Fruit fly (Drosophila melanogaster) whole organism, embryonic: ENCODE data around the gene Nup153.

Experiments used
- Adf1 ChIP-seq: fragments of 200-800 bp; sonication (Bioruptor generic); IDR thresholded peaks from 2 replicates; pipeline ENCODE4 v1.3.6; 2022; ENCODE audit warnings: missing biosample characterization, missing genetic modification characterization
- Asciz ChIP-seq: fragments of 200-800 bp; sonication (Bioruptor generic); optimal IDR thresholded peaks from 2 replicates; lab custom pipeline; 2017; ENCODE audit warnings: missing biosample characterization, mild to moderate bottlenecking, missing genetic modification characterization, missing genetic modification reagents
- Atf6 ChIP-seq: fragments of 200-800 bp; sonication (Bioruptor generic); IDR thresholded peaks from 2 replicates; pipeline ENCODE4 v1.3.6; 2022; ENCODE audit warnings: missing biosample characterization, missing genetic modification characterization
- C15 ChIP-seq: fragments of 200-800 bp; sonication (Bioruptor generic); IDR thresholded peaks from 3 replicates; pipeline ENCODE4 v1.3.6; 2022; ENCODE audit warnings: missing biosample characterization, missing genetic modification characterization
- CG10321 ChIP-seq: fragments of 200-800 bp; sonication (Bioruptor generic); IDR thresholded peaks from 2 replicates; pipeline ENCODE4 v1.3.6; 2022; ENCODE audit warnings: missing biosample characterization, missing genetic modification characterization
- CG10979 ChIP-seq: fragments of 200-800 bp; sonication (Bioruptor generic); optimal IDR thresholded peaks from 2 replicates; lab custom pipeline; 2018; ENCODE audit warnings: missing biosample characterization, mild to moderate bottlenecking, missing genetic modification characterization, moderate library complexity
- CG11456 ChIP-seq: fragments of 200-800 bp; sonication (Bioruptor generic); IDR thresholded peaks from 3 replicates; pipeline ENCODE4 v1.3.6; 2022; ENCODE audit warnings: missing biosample characterization, missing genetic modification characterization
- CG11696 ChIP-seq: fragments of 200-800 bp; sonication (Bioruptor generic); IDR thresholded peaks from 2 replicates; pipeline ENCODE4 v1.3.6; 2022; ENCODE audit warnings: missing biosample characterization, missing genetic modification characterization
- CG12219 ChIP-seq: fragments of 200-800 bp; sonication (Bioruptor generic); optimal IDR thresholded peaks from 3 replicates; lab custom pipeline; 2018; ENCODE audit warnings: missing biosample characterization, mild to moderate bottlenecking, missing genetic modification characterization
- CG13296 ChIP-seq: fragments of 200-800 bp; sonication (Bioruptor generic); optimal IDR thresholded peaks from 3 replicates; lab custom pipeline; 2018; ENCODE audit warnings: missing biosample characterization, mild to moderate bottlenecking, missing genetic modification characterization
- CG14441 ChIP-seq: fragments of 200-800 bp; sonication (Bioruptor generic); IDR thresholded peaks from 2 replicates; pipeline ENCODE4 v1.3.6; 2022; ENCODE audit warnings: missing biosample characterization, missing genetic modification characterization
- CG15269 ChIP-seq: fragments of 200-800 bp; sonication (Bioruptor generic); optimal IDR thresholded peaks from 2 replicates; lab custom pipeline; 2018; ENCODE audit warnings: missing biosample characterization, mild to moderate bottlenecking, missing genetic modification characterization, moderate library complexity
- CG17359 ChIP-seq: fragments of 200-800 bp; sonication (Bioruptor generic); optimal IDR thresholded peaks from 3 replicates; lab custom pipeline; 2018; ENCODE audit warnings: missing biosample characterization, mild to moderate bottlenecking, missing genetic modification characterization, moderate library complexity
- CG18262 ChIP-seq: fragments of 200-800 bp; optimal IDR thresholded peaks from 3 replicates; lab custom pipeline; 2019; ENCODE audit warnings: missing biosample characterization, mild to moderate bottlenecking, missing genetic modification characterization, moderate library complexity
- CG2678 ChIP-seq: fragments of 200-800 bp; sonication (Bioruptor generic); optimal IDR thresholded peaks from 3 replicates; lab custom pipeline; 2019; ENCODE audit warnings: missing biosample characterization, mild to moderate bottlenecking, missing genetic modification characterization, moderate library complexity
- CG3065 ChIP-seq: fragments of 200-800 bp; sonication (Bioruptor generic); optimal IDR thresholded peaks from 2 replicates; lab custom pipeline; 2016; ENCODE audit warnings: missing biosample characterization, missing genetic modification characterization
- CG34376 ChIP-seq: fragments of 200-800 bp; sonication (Bioruptor generic); optimal IDR thresholded peaks from 2 replicates; lab custom pipeline; 2018; ENCODE audit warnings: missing biosample characterization, mild to moderate bottlenecking, missing genetic modification characterization
- CG3838 ChIP-seq: fragments of 200-800 bp; sonication (Bioruptor generic); optimal IDR thresholded peaks from 3 replicates; lab custom pipeline; 2016; ENCODE audit warnings: missing biosample characterization, missing genetic modification characterization
- CG4282 ChIP-seq: fragments of 200-800 bp; sonication (Bioruptor generic); optimal IDR thresholded peaks from 2 replicates; lab custom pipeline; 2016; ENCODE audit warnings: missing biosample characterization, missing genetic modification characterization
- CG4360 ChIP-seq: fragments of 200-800 bp; sonication (Bioruptor generic); IDR thresholded peaks from 2 replicates; pipeline ENCODE4 v1.3.6; 2022; ENCODE audit warnings: missing biosample characterization, missing genetic modification characterization
- CG4404 ChIP-seq: fragments of 200-800 bp; sonication (Bioruptor generic); IDR thresholded peaks from 2 replicates; pipeline ENCODE4 v1.3.6; 2022; ENCODE audit warnings: missing biosample characterization, missing genetic modification characterization
- CG9817 ChIP-seq: fragments of 200-800 bp; sonication (Bioruptor generic); optimal IDR thresholded peaks from 2 replicates; lab custom pipeline; 2018; ENCODE audit warnings: missing biosample characterization, mild to moderate bottlenecking, missing genetic modification characterization, moderate library complexity
- Dek ChIP-seq: fragments of 200-800 bp; sonication (Bioruptor generic); optimal IDR thresholded peaks from 3 replicates; lab custom pipeline; 2019; ENCODE audit warnings: missing biosample characterization, mild to moderate bottlenecking, missing genetic modification characterization, moderate library complexity
- HLH3B ChIP-seq: fragments of 200-800 bp; sonication (Bioruptor generic); IDR thresholded peaks from 2 replicates; pipeline ENCODE4 v1.3.6; 2022; ENCODE audit warnings: missing biosample characterization, missing genetic modification characterization
- Hand ChIP-seq: fragments of 200-800 bp; sonication (Bioruptor generic); optimal IDR thresholded peaks from 2 replicates; lab custom pipeline; 2017; ENCODE audit warnings: mild to moderate bottlenecking, missing biosample characterization, missing genetic modification reagents, missing genetic modification characterization
- HmgD ChIP-seq: fragments of 200-800 bp; sonication (Bioruptor generic); optimal IDR thresholded peaks from 3 replicates; lab custom pipeline; 2016; ENCODE audit warnings: missing biosample characterization, missing genetic modification characterization
- HmgZ ChIP-seq: fragments of 200-800 bp; sonication (Bioruptor generic); optimal IDR thresholded peaks from 2 replicates; lab custom pipeline; 2018; ENCODE audit warnings: missing biosample characterization, mild to moderate bottlenecking, missing genetic modification characterization
- Hr51 ChIP-seq, 2 experiments: fragments of 200-800 bp; sonication (Bioruptor generic); optimal IDR thresholded peaks; 2 replicates in 1 of 2; 3 replicates in 1 of 2; lab custom pipeline; 2016 to 2018; ENCODE audit warnings: missing biosample characterization in 2 of 2, missing genetic modification characterization in 2 of 2, mild to moderate bottlenecking in 1 of 2, moderate library complexity in 1 of 2
- Jarid2 ChIP-seq: fragments of 200-800 bp; sonication (Bioruptor generic); optimal IDR thresholded peaks from 3 replicates; lab custom pipeline; 2017; ENCODE audit warnings: mild to moderate bottlenecking, missing biosample characterization, missing genetic modification reagents, missing genetic modification characterization
- Mrtf ChIP-seq: fragments of 200-800 bp; sonication (Bioruptor generic); IDR thresholded peaks from 3 replicates; pipeline ENCODE4 v1.3.6; 2022; ENCODE audit warnings: missing biosample characterization, missing genetic modification characterization
- Stat92E ChIP-seq, 3 experiments: fragments of >200 bp in 2 of 3; fragments of 200-800 bp in 1 of 3; sonication (Bioruptor generic) in 1 of 3; optimal IDR thresholded peaks; 2 replicates each; lab custom pipeline; 2017 to 2019; ENCODE audit warnings: missing biosample characterization in 3 of 3, missing genetic modification characterization in 3 of 3, mild to moderate bottlenecking in 1 of 3, moderate library complexity in 1 of 3
- aop ChIP-seq: fragments of 200-800 bp; sonication (Bioruptor generic); IDR thresholded peaks from 2 replicates; pipeline ENCODE4 v1.3.6; 2022; ENCODE audit warnings: missing biosample characterization, missing genetic modification characterization
- caup ChIP-seq: fragments of 200-800 bp; sonication (Bioruptor generic); optimal IDR thresholded peaks from 3 replicates; lab custom pipeline; 2017; ENCODE audit warnings: missing biosample characterization, mild to moderate bottlenecking, missing genetic modification characterization, moderate library complexity; ENCODE audit not compliant: severe bottlenecking
- ci ChIP-seq: fragments of 200-800 bp; sonication (Bioruptor generic); IDR thresholded peaks from 3 replicates; pipeline ENCODE4 v1.3.6; 2022; ENCODE audit warnings: missing biosample characterization, missing genetic modification characterization
- crc ChIP-seq: fragments of 200-800 bp; sonication (Bioruptor generic); optimal IDR thresholded peaks from 2 replicates; lab custom pipeline; 2016; ENCODE audit warnings: missing biosample characterization, missing genetic modification characterization
- dmrt11E ChIP-seq: fragments of 200-800 bp; sonication (Bioruptor generic); optimal IDR thresholded peaks from 3 replicates; lab custom pipeline; 2018; ENCODE audit warnings: missing biosample characterization, mild to moderate bottlenecking, missing genetic modification characterization, moderate library complexity
- ewg ChIP-seq: fragments of 200-800 bp; sonication (Bioruptor generic); optimal IDR thresholded peaks from 3 replicates; lab custom pipeline; 2017; ENCODE audit warnings: mild to moderate bottlenecking, missing biosample characterization, missing genetic modification reagents, missing genetic modification characterization
- ftz-f1 ChIP-seq: fragments of 200-800 bp; sonication (Bioruptor generic); optimal IDR thresholded peaks from 2 replicates; lab custom pipeline; 2016; ENCODE audit warnings: missing biosample characterization, missing genetic modification characterization
- gem ChIP-seq: fragments of 200-800 bp; sonication (Bioruptor generic); optimal IDR thresholded peaks from 2 replicates; lab custom pipeline; 2019; ENCODE audit warnings: missing biosample characterization, mild to moderate bottlenecking, missing genetic modification characterization, moderate library complexity
- insv ChIP-seq, 2 experiments: fragments of 200-800 bp; sonication (Bioruptor generic); optimal IDR thresholded peaks; 3 replicates each; lab custom pipeline; 2016 to 2018; ENCODE audit warnings: missing biosample characterization in 2 of 2, missing genetic modification characterization in 2 of 2
- jing ChIP-seq: fragments of 200-800 bp; sonication (Bioruptor generic); optimal IDR thresholded peaks from 2 replicates; lab custom pipeline; 2018; ENCODE audit warnings: missing biosample characterization, mild to moderate bottlenecking, missing genetic modification characterization
- lmd ChIP-seq: fragments of 200-800 bp; sonication (Bioruptor generic); IDR thresholded peaks from 2 replicates; pipeline ENCODE4 v1.3.6; 2022; ENCODE audit warnings: missing biosample characterization, missing genetic modification characterization
- lola ChIP-seq, 3 experiments: fragments of >200 bp in 2 of 3; fragments of 200-800 bp in 1 of 3; sonication (Bioruptor generic) in 1 of 3; optimal IDR thresholded peaks; 2 replicates each; lab custom pipeline; 2017 to 2019; ENCODE audit warnings: missing biosample characterization in 3 of 3, missing genetic modification characterization in 3 of 3, mild to moderate bottlenecking in 1 of 3, moderate library complexity in 1 of 3
- maf-S ChIP-seq: fragments of 200-800 bp; sonication (Bioruptor generic); optimal IDR thresholded peaks from 2 replicates; lab custom pipeline; 2016; ENCODE audit warnings: missing biosample characterization, missing genetic modification characterization
- mld ChIP-seq: fragments of 200-800 bp; sonication (Bioruptor generic); IDR thresholded peaks from 3 replicates; pipeline ENCODE4 v1.3.6; 2022; ENCODE audit warnings: missing biosample characterization, missing genetic modification characterization; ENCODE audit not compliant: partially characterized antibody
- sd ChIP-seq: fragments of 200-800 bp; sonication (Bioruptor generic); optimal IDR thresholded peaks from 3 replicates; lab custom pipeline; 2018; ENCODE audit warnings: missing biosample characterization, mild to moderate bottlenecking, missing genetic modification characterization, moderate library complexity
- tin ChIP-seq: fragments of 200-800 bp; sonication (Bioruptor generic); optimal IDR thresholded peaks from 3 replicates; lab custom pipeline; 2016; ENCODE audit warnings: missing biosample characterization, missing genetic modification characterization
- unc-4 ChIP-seq: fragments of 200-800 bp; sonication (Bioruptor generic); IDR thresholded peaks from 2 replicates; pipeline ENCODE4 v1.3.6; 2022; ENCODE audit warnings: missing biosample characterization, missing genetic modification characterization; ENCODE audit not compliant: partially characterized antibody
- zen2 ChIP-seq: fragments of 200-800 bp; sonication (Bioruptor generic); IDR thresholded peaks from 3 replicates; pipeline ENCODE4 v1.3.6; 2022; ENCODE audit warnings: missing biosample characterization, missing genetic modification characterization; ENCODE audit not compliant: partially characterized antibody
- zfh2 ChIP-seq: fragments of 200-800 bp; sonication (Bioruptor generic); optimal IDR thresholded peaks from 2 replicates; lab custom pipeline; 2016; ENCODE audit warnings: missing biosample characterization, missing genetic modification characterization

Nup153 gene

dm6 chrX:16585569-16585968 lies 13.5 kb upstream of the Nup153 start (continued):
- TF ChIP-seq Adf1 (GFP tag; lab: Robert Waterston, UW) = peak; percentile 74
- TF ChIP-seq CG4360 (GFP tag; lab: Robert Waterston, UW) = no peak
- TF ChIP-seq CG2678 (tag; lab: Kevin White, UChicago) = peak; percentile 58
- peak; percentile 5 for TF ChIP-seq Dek (tag; lab: Kevin White, UChicago)
- no peak for TF ChIP-seq mld
- peak; percentile 20 for TF ChIP-seq CG17359
- TF ChIP-seq gem (tag; lab: Kevin White, UChicago) = peak; percentile 49
- TF ChIP-seq CG3065 (GFP tag; lab: Kevin White, UChicago) = no peak
- no peak for TF ChIP-seq HLH3B (GFP tag; lab: Robert Waterston, UW)
- 0 out of 2 replicates have a peak, but pooled peaks have one; percentile 12 for TF ChIP-seq Atf6 (GFP tag; lab: Robert Waterston, UW)
- no peak for TF ChIP-seq tin (GFP tag; lab: Kevin White, UChicago)
- no peak for TF ChIP-seq ewg (GFP tag; lab: Kevin White, UChicago)
- TF ChIP-seq crc (GFP tag; lab: Kevin White, UChicago) = no peak
- no peak for TF ChIP-seq dmrt11E (tag; lab: Kevin White, UChicago)
- no peak for TF ChIP-seq aop
- no peak for TF ChIP-seq ci (GFP tag; lab: Robert Waterston, UW)
- peak; percentile 36 for TF ChIP-seq Hand (GFP tag; lab: Kevin White, UChicago)
- no peak for TF ChIP-seq CG3838 (GFP tag; lab: Kevin White, UChicago)
- TF ChIP-seq lmd (GFP tag; lab: Robert Waterston, UW) = no peak
- no peak for TF ChIP-seq CG11456 (GFP tag; lab: Robert Waterston, UW)
- no peak for TF ChIP-seq CG4404 (GFP tag; lab: Robert Waterston, UW)
- no peak for TF ChIP-seq CG11696
- TF ChIP-seq CG4282 (GFP tag; lab: Kevin White, UChicago) = no peak
- TF ChIP-seq maf-S = no peak
- TF ChIP-seq C15 (GFP tag; lab: Robert Waterston, UW) = no peak
- peak; percentile 43 for TF ChIP-seq CG15269 (tag; lab: Kevin White, UChicago)
- peak; percentile 5 for TF ChIP-seq CG13296 (GFP tag; lab: Kevin White, UChicago)
- no peak for TF ChIP-seq jing (GFP tag; lab: Kevin White, UChicago)
- TF ChIP-seq zen2 (GFP tag; lab: Robert Waterston, UW) = no peak
- TF ChIP-seq caup (GFP tag; lab: Kevin White, UChicago) = peak; percentile 5
- TF ChIP-seq Asciz (GFP tag; lab: Kevin White, UChicago) = no peak
- no peak for TF ChIP-seq CG14441 (GFP tag; lab: Robert Waterston, UW)
- TF ChIP-seq HmgD = no peak
- TF ChIP-seq CG18262 (tag; lab: Kevin White, UChicago) = peak; percentile 9
- no peak for TF ChIP-seq CG12219 (GFP tag; lab: Kevin White, UChicago)
- TF ChIP-seq ftz-f1 (GFP tag; lab: Kevin White, UChicago) = no peak
- no peak for TF ChIP-seq Mrtf (GFP tag; lab: Robert Waterston, UW)
- no peak for TF ChIP-seq unc-4 (GFP tag; lab: Robert Waterston, UW)
- TF ChIP-seq Stat92E (GFP tag; optimal IDR thresholded peaks at IDR 0.05; lab: Kevin White, UChicago) = no peak
- no peak for TF ChIP-seq CG10979 (tag; lab: Kevin White, UChicago)
- TF ChIP-seq zfh2 (GFP tag; lab: Kevin White, UChicago) = no peak
- no peak for TF ChIP-seq insv (GFP tag; optimal IDR thresholded peaks at IDR 0.05; lab: Kevin White, UChicago)
- peak; percentile 19 for TF ChIP-seq CG34376
- TF ChIP-seq sd (tag; lab: Kevin White, UChicago) = no peak
- TF ChIP-seq lola (GFP tag; optimal IDR thresholded peaks at IDR 0.05; lab: Kevin White, UChicago) = no peak
- peak in 1 of 2 experiments; percentile 53 for TF ChIP-seq Hr51 (GFP tag; optimal IDR thresholded peaks at IDR 0.05; lab: Kevin White, UChicago)
- no peak for TF ChIP-seq HmgZ (tag; lab: Kevin White, UChicago)
- TF ChIP-seq CG9817 (tag; lab: Kevin White, UChicago) = peak; percentile 15
- no peak for TF ChIP-seq CG10321 (GFP tag; lab: Robert Waterston, UW)
- no peak for TF ChIP-seq Jarid2 (GFP tag; lab: Kevin White, UChicago)
